Worm (Caenorhabditis elegans): ENCODE data around the gene ZK354.8.
"Not testable (repeated sequence)": the region's sequence is repeated elsewhere in the genome, so short reads cannot be mapped to it uniquely, and the experiment has no call there.

The ZK354.8 gene

ce11 chrIV:5332178-5332577 is 26.2 kb upstream of the ZK354.8 start, which contains the start of gene Y4C6B.3:
TSS of gene Y4C6B.3 (plus strand) at chrIV:5332478.
- TF ChIP-seq daf-12 (tag; optimal IDR thresholded peaks at IDR 0.05) = no peak
- no peak for TF ChIP-seq elt-1 (tag; optimal IDR thresholded peaks at IDR 0.05)
- no peak for TF ChIP-seq hmg-11 (tag; optimal IDR thresholded peaks at IDR 0.05)
- TF ChIP-seq unc-62 (GFP tag; optimal IDR thresholded peaks at IDR 0.05) = no peak
- no peak for TF ChIP-seq fkh-10 (GFP tag; optimal IDR thresholded peaks at IDR 0.05)
- TF ChIP-seq tbx-2 (tag; optimal IDR thresholded peaks at IDR 0.05) = no peak
- no peak for TF ChIP-seq ceh-82 (tag; optimal IDR thresholded peaks at IDR 0.05)
- TF ChIP-seq ceh-9 (tag; optimal IDR thresholded peaks at IDR 0.05) = no peak
- no peak for TF ChIP-seq nfya-1 (tag; optimal IDR thresholded peaks at IDR 0.05; ENCODE audit: insufficient read depth)
- no peak for TF ChIP-seq R02D3.7 (tag; optimal IDR thresholded peaks at IDR 0.05)
- TF ChIP-seq lsy-12 (tag; optimal IDR thresholded peaks at IDR 0.05) = no peak
- TF ChIP-seq pqm-1 (tag; optimal IDR thresholded peaks at IDR 0.05) = no peak
- no peak for TF ChIP-seq elt-3 (tag; optimal IDR thresholded peaks at IDR 0.05)
- TF ChIP-seq ztf-4 (tag; optimal IDR thresholded peaks at IDR 0.05) = no peak
- TF ChIP-seq mml-1 (tag; optimal IDR thresholded peaks at IDR 0.05) = no peak

DNA sequence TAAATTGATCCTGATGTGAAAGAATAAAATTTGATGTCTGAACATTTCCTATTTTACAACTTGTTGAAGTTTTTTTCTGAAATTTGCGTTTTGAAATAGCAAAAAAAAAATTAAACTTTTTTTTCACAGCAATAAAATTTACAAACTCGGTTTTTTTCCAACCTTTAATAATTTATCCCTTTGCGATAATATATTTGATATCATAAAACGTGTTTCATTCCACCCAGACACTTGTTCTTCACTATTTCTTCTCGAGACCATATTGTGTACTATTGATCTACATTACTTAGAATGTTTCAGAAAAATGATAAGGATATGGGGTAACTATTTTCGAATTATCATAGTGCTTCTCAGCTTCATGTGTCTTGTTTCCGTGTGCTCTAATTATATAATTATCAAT is 20.2 kb upstream of the ZK354.8 start, which contains the start of gene Y4C6B.4:
Y4C6B.4 (plus strand) TSS at position 301 of the 400 bp plus-strand sequence.
- TF ChIP-seq nhr-43 (tag; optimal IDR thresholded peaks at IDR 0.05; ENCODE audit: poor library complexity, severe bottlenecking) (no peak), egl-5 (tag; optimal IDR thresholded peaks at IDR 0.05) (no peak), lin-39 (tag; optimal IDR thresholded peaks at IDR 0.05) (no peak), ama-1 (optimal IDR thresholded peaks at IDR 0.05) (no peak)

DNA sequence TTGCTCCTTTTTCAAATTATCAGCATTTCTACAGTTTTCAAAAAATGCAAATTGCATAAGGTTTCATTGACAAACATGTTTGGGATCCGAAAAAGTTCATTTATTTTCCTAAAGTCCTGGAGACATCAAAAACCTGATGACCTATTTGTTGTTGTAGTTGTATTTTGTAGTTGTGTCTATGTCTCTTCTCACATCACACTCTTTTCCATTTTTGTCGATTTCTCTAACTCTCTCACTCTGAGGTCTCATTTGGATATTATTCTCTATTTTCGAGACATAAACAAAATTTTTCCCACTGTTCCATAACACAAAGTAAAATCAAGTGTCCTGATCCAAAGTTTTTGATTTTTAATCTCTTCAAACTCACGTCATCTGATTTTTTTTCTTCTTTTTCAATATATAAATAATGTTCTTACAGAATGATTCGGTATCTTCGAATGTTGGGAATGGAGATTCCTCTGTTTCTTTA is 12.9 kb upstream of the ZK354.8 start, which contains the start of gene slc-46A:
slc-46A (plus strand) TSS at position 419 of the 469 bp plus-strand sequence.
- TF ChIP-seq elt-2 (tag; optimal IDR thresholded peaks at IDR 0.05) = peak; percentile 50
- no peak for TF ChIP-seq lin-15B (tag; optimal IDR thresholded peaks at IDR 0.05)
- peak; percentile 48 for TF ChIP-seq snpc-4 (tag; optimal IDR thresholded peaks at IDR 0.05)
- TF ChIP-seq egl-5 (tag; optimal IDR thresholded peaks at IDR 0.05) = no peak
- TF ChIP-seq mml-1 (tag; optimal IDR thresholded peaks at IDR 0.05) = no peak
- no peak for TF ChIP-seq pqm-1 (tag; optimal IDR thresholded peaks at IDR 0.05)
- no peak for TF ChIP-seq ceh-28 (tag; optimal IDR thresholded peaks at IDR 0.05)
- no peak for TF ChIP-seq ztf-4 (tag; optimal IDR thresholded peaks at IDR 0.05)
- TF ChIP-seq nfya-1 (tag; optimal IDR thresholded peaks at IDR 0.05; ENCODE audit: insufficient read depth) = peak; percentile 13
- TF ChIP-seq R02D3.7 (tag; optimal IDR thresholded peaks at IDR 0.05) = no peak
- TF ChIP-seq nhr-23 (tag; optimal IDR thresholded peaks at IDR 0.05) = peak; percentile 59

ce11 chrIV:5317106-5317505 is 11.2 kb upstream of the ZK354.8 start:
- TF ChIP-seq elt-2 (tag; optimal IDR thresholded peaks at IDR 0.05) (peak; percentile 24), ztf-4 (tag; optimal IDR thresholded peaks at IDR 0.05) (no peak), elt-1 (tag; optimal IDR thresholded peaks at IDR 0.05) (no peak), ceh-28 (tag; optimal IDR thresholded peaks at IDR 0.05) (peak; percentile 24), snpc-4 (tag; optimal IDR thresholded peaks at IDR 0.05) (peak; percentile 95), pqm-1 (tag; optimal IDR thresholded peaks at IDR 0.05) (no peak), nhr-25 (tag; optimal IDR thresholded peaks at IDR 0.05) (peak; percentile 35), nhr-23 (tag; optimal IDR thresholded peaks at IDR 0.05) (peak; percentile 37), nhr-43 (tag; optimal IDR thresholded peaks at IDR 0.05; ENCODE audit: poor library complexity, severe bottlenecking) (peak; percentile 54), fos-1 (tag; optimal IDR thresholded peaks at IDR 0.05) (peak; percentile 7)

DNA sequence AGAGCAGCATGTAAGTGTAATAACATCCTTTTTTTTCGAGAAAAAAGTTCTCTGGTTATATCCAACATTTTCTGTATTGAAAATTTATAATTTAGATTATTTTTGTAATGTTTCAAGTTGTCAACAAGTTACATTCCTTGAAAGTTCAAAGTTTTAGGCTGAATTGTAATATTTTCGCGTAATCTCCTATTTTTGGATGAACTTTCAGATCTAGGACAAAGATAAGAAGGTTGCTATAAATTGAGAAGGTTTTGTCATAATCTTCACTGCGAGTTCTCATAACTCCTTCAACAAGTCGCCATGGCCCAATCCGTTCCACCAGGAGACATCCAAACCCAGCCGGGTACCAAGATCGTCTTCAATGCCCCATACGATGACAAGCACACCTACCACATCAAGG is 10.3 kb upstream of the ZK354.8 start, which contains the start of gene msp-65:
msp-65 (plus strand) TSS at position 301 of the 400 bp plus-strand sequence.
- not testable (repeated sequence) for TF ChIP-seq nhr-23, mml-1, nhr-67 (tag; optimal IDR thresholded peaks at IDR 0.05)

- not testable (repeated sequence) for TF ChIP-seq unc-62 (GFP tag; optimal IDR thresholded peaks at IDR 0.05); unc-39 (tag; optimal IDR thresholded peaks at IDR 0.05); nhr-11 (tag; optimal IDR thresholded peaks at IDR 0.05)
These were observed 7.1 kb upstream of the ZK354.8 start, which contains the start of the genes msp-59 and ZK354.2 for ce11 chrIV:5313011-5313410. TSS of gene msp-59 (minus strand) at chrIV:5313111. TSS of gene ZK354.2 (plus strand) at chrIV:5313405.
